Fruit fly (Drosophila melanogaster) whole organism, embryonic: Measurements from ENCODE around the gene tbc.

Source experiments
- Atf-2 ChIP-seq: fragments of 200-800 bp; sonication (Bioruptor generic); optimal IDR thresholded peaks from 2 replicates; lab custom pipeline; 2016; ENCODE audit warnings: missing biosample characterization, missing genetic modification characterization
- Awh ChIP-seq: fragments of 200-800 bp; sonication (Bioruptor generic); IDR thresholded peaks from 2 replicates; pipeline ENCODE4, ENCODE4 v1.3.6; 2022; ENCODE audit warnings: missing biosample characterization, missing genetic modification characterization
- B-H2 ChIP-seq: fragments of 200-800 bp; sonication (Bioruptor generic); optimal IDR thresholded peaks from 2 replicates; lab custom pipeline; 2018; ENCODE audit warnings: missing biosample characterization, mild to moderate bottlenecking, missing genetic modification characterization
- BEAF-32 ChIP-seq: fragments of 200-800 bp; sonication (Bioruptor generic); optimal IDR thresholded peaks from 3 replicates; lab custom pipeline; 2017; ENCODE audit warnings: missing biosample characterization, missing genetic modification characterization, mild to moderate bottlenecking, moderate library complexity, missing genetic modification reagents
- CG10209 ChIP-seq: fragments of 200-800 bp; sonication (Bioruptor generic); optimal IDR thresholded peaks from 3 replicates; lab custom pipeline; 2017; ENCODE audit warnings: missing biosample characterization, mild to moderate bottlenecking, missing genetic modification characterization, missing genetic modification reagents
- CG10979 ChIP-seq: fragments of 200-800 bp; sonication (Bioruptor generic); optimal IDR thresholded peaks from 2 replicates; lab custom pipeline; 2018; ENCODE audit warnings: missing biosample characterization, mild to moderate bottlenecking, missing genetic modification characterization, moderate library complexity
- CG11093 ChIP-seq: fragments of 200-800 bp; sonication (Bioruptor generic); IDR thresholded peaks from 3 replicates; pipeline ENCODE4 v1.3.6; 2022; ENCODE audit warnings: missing biosample characterization, missing genetic modification characterization
- CG11247 ChIP-seq: fragments of 200-800 bp; sonication (Bioruptor generic); IDR thresholded peaks from 2 replicates; pipeline ENCODE4 v1.3.6; 2022; ENCODE audit warnings: missing biosample characterization, missing genetic modification characterization
- CG15011 ChIP-seq: fragments of 200-800 bp; sonication (Bioruptor generic); optimal IDR thresholded peaks from 3 replicates; lab custom pipeline; 2018; ENCODE audit warnings: missing biosample characterization, mild to moderate bottlenecking, missing genetic modification characterization
- CG15696 ChIP-seq: fragments of 200-800 bp; sonication (Bioruptor generic); optimal IDR thresholded peaks from 2 replicates; lab custom pipeline; 2019; ENCODE audit warnings: missing biosample characterization, mild to moderate bottlenecking, missing genetic modification characterization, moderate library complexity
- CG1647 ChIP-seq: fragments of 200-800 bp; sonication (Bioruptor generic); optimal IDR thresholded peaks from 3 replicates; lab custom pipeline; 2016; ENCODE audit warnings: missing biosample characterization, missing genetic modification characterization
- CG16813 ChIP-seq: fragments of 200-800 bp; sonication (Bioruptor generic); IDR thresholded peaks from 3 replicates; pipeline ENCODE4 v1.3.6; 2022; ENCODE audit warnings: missing biosample characterization, missing genetic modification characterization; ENCODE audit not compliant: partially characterized antibody
- CG16815 ChIP-seq: fragments of 200-800 bp; sonication (Bioruptor generic); optimal IDR thresholded peaks from 3 replicates; lab custom pipeline; 2017; ENCODE audit warnings: missing biosample characterization, mild to moderate bottlenecking, missing genetic modification characterization
- CG2129 ChIP-seq: fragments of 200-800 bp; sonication (Bioruptor generic); IDR thresholded peaks from 2 replicates; pipeline ENCODE4 v1.3.6; 2022; ENCODE audit warnings: missing biosample characterization, missing genetic modification characterization; ENCODE audit not compliant: partially characterized antibody
- CG3163 ChIP-seq: fragments of 200-800 bp; sonication (Bioruptor generic); optimal IDR thresholded peaks from 3 replicates; lab custom pipeline; 2016; ENCODE audit warnings: missing biosample characterization, missing genetic modification characterization
- CG3995 ChIP-seq: fragments of 200-800 bp; sonication (Bioruptor generic); optimal IDR thresholded peaks from 3 replicates; lab custom pipeline; 2016; ENCODE audit warnings: missing biosample characterization, missing genetic modification characterization
- CG4328 ChIP-seq: fragments of 200-800 bp; sonication (Bioruptor generic); optimal IDR thresholded peaks from 3 replicates; lab custom pipeline; 2017; ENCODE audit warnings: missing biosample characterization, missing genetic modification reagents, missing genetic modification characterization
- CG43689 ChIP-seq: fragments of 200-800 bp; sonication (Bioruptor generic); IDR thresholded peaks from 2 replicates; pipeline ENCODE4 v1.3.6; 2022; ENCODE audit warnings: missing biosample characterization, missing genetic modification characterization
- CG4730 ChIP-seq: fragments of 200-800 bp; sonication (Bioruptor generic); IDR thresholded peaks from 2 replicates; pipeline ENCODE4 v1.3.6; 2022; ENCODE audit warnings: missing biosample characterization, missing genetic modification characterization
- CG5953 ChIP-seq: fragments of 200-800 bp; sonication (Bioruptor generic); IDR thresholded peaks from 2 replicates; pipeline ENCODE4 v1.3.6; 2022; ENCODE audit warnings: missing biosample characterization, missing genetic modification characterization
- CG6254 ChIP-seq: fragments of 200-800 bp; sonication (Bioruptor generic); optimal IDR thresholded peaks from 3 replicates; lab custom pipeline; 2017; ENCODE audit warnings: mild to moderate bottlenecking, missing biosample characterization, missing genetic modification reagents, missing genetic modification characterization
- CG8924 ChIP-seq: fragments of 200-800 bp; optimal IDR thresholded peaks from 3 replicates; lab custom pipeline; 2019; ENCODE audit warnings: missing biosample characterization, mild to moderate bottlenecking, missing genetic modification characterization, moderate library complexity
- CG9215 ChIP-seq: fragments of 200-800 bp; sonication (Bioruptor generic); IDR thresholded peaks from 2 replicates; pipeline ENCODE4 v1.3.6; 2022; ENCODE audit warnings: missing biosample characterization, missing genetic modification characterization
- CHES-1-like ChIP-seq: fragments of 200-800 bp; sonication (Bioruptor generic); optimal IDR thresholded peaks from 2 replicates; lab custom pipeline; 2016; ENCODE audit warnings: missing biosample characterization, missing genetic modification characterization
- D19B ChIP-seq: fragments of 200-800 bp; sonication (Bioruptor generic); optimal IDR thresholded peaks from 2 replicates; lab custom pipeline; 2017; ENCODE audit warnings: missing biosample characterization, mild to moderate bottlenecking, missing genetic modification characterization
- Dfd ChIP-seq, 2 experiments: fragments of >200 bp; optimal IDR thresholded peaks; 2 replicates each; lab custom pipeline; 2017; ENCODE audit warnings: missing biosample characterization in 2 of 2, missing genetic modification characterization in 2 of 2
- Eip74EF ChIP-seq, 2 experiments: fragments of 200-800 bp in 1 of 2; fragments of >200 bp in 1 of 2; sonication (Bioruptor generic) in 1 of 2; optimal IDR thresholded peaks; 2 replicates each; lab custom pipeline; 2017 to 2019; ENCODE audit warnings: missing biosample characterization in 2 of 2, missing genetic modification characterization in 2 of 2, mild to moderate bottlenecking in 1 of 2, moderate library complexity in 1 of 2
- Lpt ChIP-seq: fragments of >200 bp; optimal IDR thresholded peaks from 2 replicates; lab custom pipeline; 2018; ENCODE audit warnings: missing biosample characterization, missing genetic modification characterization
- PHDP ChIP-seq: fragments of 200-800 bp; sonication (Bioruptor generic); optimal IDR thresholded peaks from 3 replicates; lab custom pipeline; 2018; ENCODE audit warnings: missing biosample characterization, mild to moderate bottlenecking, missing genetic modification characterization, moderate library complexity
- Usf ChIP-seq: fragments of 200-800 bp; sonication (Bioruptor generic); optimal IDR thresholded peaks from 2 replicates; lab custom pipeline; 2017; ENCODE audit warnings: missing genotype, missing biosample characterization, missing genetic modification characterization
- ara ChIP-seq: fragments of 200-800 bp; sonication (Bioruptor generic); IDR thresholded peaks from 2 replicates; pipeline ENCODE4 v1.3.6; 2022; ENCODE audit warnings: missing biosample characterization, missing genetic modification characterization
- az2 ChIP-seq: fragments of 200-800 bp; sonication (Bioruptor generic); optimal IDR thresholded peaks from 3 replicates; lab custom pipeline; 2016; ENCODE audit warnings: missing biosample characterization, missing genetic modification characterization
- cato ChIP-seq: fragments of 200-800 bp; sonication (Bioruptor generic); optimal IDR thresholded peaks from 2 replicates; lab custom pipeline; 2016; ENCODE audit warnings: missing biosample characterization, missing genetic modification characterization, borderline replicate concordance
- chinmo ChIP-seq: fragments of 200-800 bp; sonication (Bioruptor generic); IDR thresholded peaks from 4 replicates; pipeline ENCODE4 v1.3.6; 2022; ENCODE audit warnings: missing biosample characterization, missing genetic modification characterization; ENCODE audit not compliant: partially characterized antibody
- crc ChIP-seq: fragments of 200-800 bp; sonication (Bioruptor generic); optimal IDR thresholded peaks from 2 replicates; lab custom pipeline; 2016; ENCODE audit warnings: missing biosample characterization, missing genetic modification characterization
- esg ChIP-seq: fragments of 200-800 bp; sonication (Bioruptor generic); conservative IDR thresholded peaks from 2 replicates; pipeline ENCODE4 v1.3.6; 2022; ENCODE audit warnings: missing biosample characterization, missing genetic modification characterization
- hb ChIP-seq: fragments of 200-800 bp; sonication (Bioruptor generic); IDR thresholded peaks from 3 replicates; pipeline ENCODE4 v1.3.6; 2022; ENCODE audit warnings: missing biosample characterization, missing genetic modification characterization; ENCODE audit not compliant: partially characterized antibody
- insv ChIP-seq, 2 experiments: fragments of 200-800 bp; sonication (Bioruptor generic); optimal IDR thresholded peaks; 3 replicates each; lab custom pipeline; 2016 to 2018; ENCODE audit warnings: missing biosample characterization in 2 of 2, missing genetic modification characterization in 2 of 2
- kah ChIP-seq: fragments of 200-800 bp; sonication (Bioruptor generic); optimal IDR thresholded peaks from 2 replicates; lab custom pipeline; 2018; ENCODE audit warnings: missing biosample characterization, mild to moderate bottlenecking, missing genetic modification characterization
- lbe ChIP-seq: fragments of 200-800 bp; sonication (Bioruptor generic); optimal IDR thresholded peaks from 2 replicates; lab custom pipeline; 2016; ENCODE audit warnings: missing biosample characterization, mild to moderate bottlenecking, missing genetic modification characterization
- lola ChIP-seq, 3 experiments: fragments of >200 bp in 2 of 3; fragments of 200-800 bp in 1 of 3; sonication (Bioruptor generic) in 1 of 3; optimal IDR thresholded peaks; 2 replicates each; lab custom pipeline; 2017 to 2019; ENCODE audit warnings: missing biosample characterization in 3 of 3, missing genetic modification characterization in 3 of 3, mild to moderate bottlenecking in 1 of 3, moderate library complexity in 1 of 3
- mld ChIP-seq: fragments of 200-800 bp; sonication (Bioruptor generic); IDR thresholded peaks from 3 replicates; pipeline ENCODE4 v1.3.6; 2022; ENCODE audit warnings: missing biosample characterization, missing genetic modification characterization; ENCODE audit not compliant: partially characterized antibody
- nom ChIP-seq: fragments of 200-800 bp; sonication (Bioruptor generic); optimal IDR thresholded peaks from 2 replicates; lab custom pipeline; 2017; ENCODE audit warnings: missing biosample characterization, missing genetic modification characterization, mild to moderate bottlenecking, moderate library complexity, missing genetic modification reagents
- onecut ChIP-seq: fragments of 200-800 bp; sonication (Bioruptor generic); IDR thresholded peaks from 2 replicates; pipeline ENCODE4 v1.3.6; 2022; ENCODE audit warnings: missing biosample characterization, missing genetic modification characterization
- peb ChIP-seq: fragments of 200-800 bp; sonication (Bioruptor generic); IDR thresholded peaks from 2 replicates; pipeline ENCODE4 v1.3.6; 2022; ENCODE audit warnings: missing biosample characterization, missing genetic modification characterization
- pita ChIP-seq: fragments of 200-800 bp; sonication (Bioruptor generic); optimal IDR thresholded peaks from 2 replicates; lab custom pipeline; 2017; ENCODE audit warnings: missing biosample characterization, mild to moderate bottlenecking, missing genetic modification characterization
- pnt ChIP-seq: fragments of 200-800 bp; sonication (Bioruptor generic); optimal IDR thresholded peaks from 3 replicates; lab custom pipeline; 2016; ENCODE audit warnings: missing biosample characterization, missing genetic modification characterization
- sr ChIP-seq: fragments of 200-800 bp; sonication (Bioruptor generic); IDR thresholded peaks from 3 replicates; pipeline ENCODE4 v1.3.6; 2022; ENCODE audit warnings: missing biosample characterization, missing genetic modification characterization
- twi ChIP-seq: fragments of 200-800 bp; optimal IDR thresholded peaks from 2 replicates; lab custom pipeline; 2019; ENCODE audit warnings: missing biosample characterization, mild to moderate bottlenecking, missing genetic modification characterization, moderate library complexity
- usp ChIP-seq: fragments of >200 bp; optimal IDR thresholded peaks from 2 replicates; lab custom pipeline; 2017; ENCODE audit warnings: missing biosample characterization, missing genetic modification characterization

tbc gene

dm6 chrX:20511382-20511853 lies 62.3 kb downstream of the tbc start, which contains the start of gene CG1812 (continued):
- TF ChIP-seq CG11093 (no peak), Awh (GFP tag; lab: Robert Waterston, UW) (peak; percentile 45; the same call in 1 of the 2 replicates), CG15696 (tag; lab: Kevin White, UChicago) (no peak), CG4730 (no peak), B-H2 (GFP tag; lab: Kevin White, UChicago) (no peak), CG16815 (GFP tag; lab: Kevin White, UChicago) (no peak), onecut (GFP tag; lab: Robert Waterston, UW) (no peak), esg (GFP tag; lab: Robert Waterston, UW) (peak; percentile 29; the same call in 1 of the 2 replicates), hb (no peak), pita (GFP tag; lab: Kevin White, UChicago) (no peak), CHES-1-like (GFP tag; lab: Kevin White, UChicago) (peak; percentile 20), twi (no peak), Eip74EF (GFP tag; optimal IDR thresholded peaks at IDR 0.05; lab: Kevin White, UChicago) (no peak), ara (GFP tag; lab: Robert Waterston, UW) (peak; percentile 68), usp (GFP tag; lab: Kevin White, UChicago) (no peak), CG8924 (no peak), peb (GFP tag; lab: Robert Waterston, UW) (peak; percentile 46; the same call in 1 of the 2 replicates), CG4328 (GFP tag; lab: Kevin White, UChicago) (no peak), kah (GFP tag; lab: Kevin White, UChicago) (no peak), CG10979 (tag; lab: Kevin White, UChicago) (peak; percentile 18), CG9215 (GFP tag; lab: Robert Waterston, UW) (no peak), Dfd (GFP tag; optimal IDR thresholded peaks at IDR 0.05; lab: Kevin White, UChicago) (no peak), lola (GFP tag; optimal IDR thresholded peaks at IDR 0.05; lab: Kevin White, UChicago) (peak in 1 of 3 experiments; percentile 22), cato (GFP tag; lab: Kevin White, UChicago) (no peak), CG16813 (GFP tag; lab: Robert Waterston, UW) (0 out of 3 replicates have a peak, but pooled peaks have one; percentile 6), CG5953 (no peak), CG3995 (no peak), D19B (GFP tag; lab: Kevin White, UChicago) (no peak), CG15011 (GFP tag; lab: Kevin White, UChicago) (no peak), PHDP (tag; lab: Kevin White, UChicago) (peak; percentile 34), insv (GFP tag; optimal IDR thresholded peaks at IDR 0.05; lab: Kevin White, UChicago) (peak in 1 of 2 experiments; percentile 44), mld (GFP tag; lab: Robert Waterston, UW) (no peak), lbe (GFP tag; lab: Kevin White, UChicago) (no peak), Lpt (GFP tag; lab: Kevin White, UChicago) (no peak), crc (GFP tag; lab: Kevin White, UChicago) (no peak), CG2129 (GFP tag; lab: Robert Waterston, UW) (no peak), CG10209 (GFP tag; lab: Kevin White, UChicago) (peak; percentile 11), CG43689 (GFP tag; lab: Robert Waterston, UW) (no peak), az2 (peak; percentile 9), BEAF-32 (GFP tag; lab: Kevin White, UChicago) (peak; percentile 23), CG3163 (GFP tag; lab: Kevin White, UChicago) (no peak), Usf (no peak), Atf-2 (GFP tag; lab: Kevin White, UChicago) (no peak), nom (GFP tag; lab: Kevin White, UChicago) (peak; percentile 40), pnt (GFP tag; lab: Kevin White, UChicago) (no peak), sr (0 out of 3 replicates have a peak, but pooled peaks have one; percentile 27), CG6254 (GFP tag; lab: Kevin White, UChicago) (no peak), CG1647 (GFP tag; lab: Kevin White, UChicago) (no peak), CG11247 (GFP tag; lab: Robert Waterston, UW) (no peak; the same call in 1 of the 2 replicates), chinmo (GFP tag; lab: Robert Waterston, UW) (no peak)
